Worm (Caenorhabditis elegans) whole organism, late embryonic: ENCODE results near the gene nck-1.

Experiments
- C08G9.2 ChIP-seq: sonication (generic microtip); optimal IDR thresholded peaks from 2 replicates; lab custom pipeline; 2016; ENCODE audit warnings: mild to moderate bottlenecking, missing genetic modification characterization, moderate library complexity, missing compliant biosample characterization
- C38D4.7 ChIP-seq: fragments of 200-800 bp; sonication (Bioruptor generic); optimal IDR thresholded peaks from 2 replicates; lab custom pipeline; 2018; ENCODE audit warnings: mild to moderate bottlenecking, missing genetic modification characterization, moderate library complexity, missing compliant biosample characterization
- K02D7.2 ChIP-seq: sonication (generic microtip); optimal IDR thresholded peaks from 2 replicates; lab custom pipeline; 2017; ENCODE audit warnings: mild to moderate bottlenecking, missing genetic modification characterization, missing compliant biosample characterization
- K09A11.1 ChIP-seq: sonication (generic microtip); optimal IDR thresholded peaks from 2 replicates; lab custom pipeline; 2017; ENCODE audit warnings: antibody characterized with exemption, mild to moderate bottlenecking, missing genetic modification characterization, missing compliant biosample characterization; ENCODE audit not compliant: insufficient read depth
- ahr-1 ChIP-seq: sonication (generic microtip); optimal IDR thresholded peaks from 2 replicates; lab custom pipeline; 2016; ENCODE audit warnings: missing genetic modification characterization, missing compliant biosample characterization
- ama-1 ChIP-seq: fragments of 150-350 bp; optimal IDR thresholded peaks from 2 replicates; lab custom pipeline; 2014
- ceh-18 ChIP-seq: sonication (generic microtip); optimal IDR thresholded peaks from 2 replicates; lab custom pipeline; 2016; ENCODE audit warnings: missing genetic modification characterization, missing compliant biosample characterization
- ceh-19 ChIP-seq: fragments of 200-800 bp; sonication (Bioruptor generic); optimal IDR thresholded peaks from 2 replicates; lab custom pipeline; 2018; ENCODE audit warnings: mild to moderate bottlenecking, missing genetic modification characterization, missing compliant biosample characterization
- ceh-22 ChIP-seq: sonication (generic microtip); optimal IDR thresholded peaks from 2 replicates; lab custom pipeline; 2017; ENCODE audit warnings: missing biosample characterization, missing genetic modification characterization
- ceh-24 ChIP-seq: sonication (generic microtip); optimal IDR thresholded peaks from 2 replicates; lab custom pipeline; 2016; ENCODE audit warnings: mild to moderate bottlenecking, missing genetic modification characterization, missing compliant biosample characterization
- ceh-31 ChIP-seq: sonication (generic microtip); optimal IDR thresholded peaks from 2 replicates; lab custom pipeline; 2016; ENCODE audit warnings: missing genetic modification characterization, missing compliant biosample characterization
- ceh-48 ChIP-seq: sonication (generic microtip); optimal IDR thresholded peaks from 2 replicates; lab custom pipeline; 2016; ENCODE audit warnings: missing genetic modification characterization, inconsistent platforms, missing compliant biosample characterization
- elt-2 ChIP-seq: sonication (generic microtip); optimal IDR thresholded peaks from 2 replicates; lab custom pipeline; 2016; ENCODE audit warnings: missing genetic modification reagents, missing genetic modification characterization, missing compliant biosample characterization
- ets-4 ChIP-seq: sonication (generic microtip); optimal IDR thresholded peaks from 2 replicates; lab custom pipeline; 2016; ENCODE audit warnings: missing genetic modification characterization, missing compliant biosample characterization
- fax-1 ChIP-seq: sonication (generic microtip); optimal IDR thresholded peaks from 2 replicates; lab custom pipeline; 2016; ENCODE audit warnings: missing genotype, missing genetic modification characterization, missing compliant biosample characterization
- gmeb-2 ChIP-seq: sonication (generic microtip); optimal IDR thresholded peaks from 2 replicates; lab custom pipeline; 2016; ENCODE audit warnings: missing genetic modification characterization, inconsistent platforms, missing compliant biosample characterization
- hlh-13 ChIP-seq: fragments of 200-800 bp; sonication (Bioruptor generic); optimal IDR thresholded peaks from 2 replicates; lab custom pipeline; 2018; ENCODE audit warnings: mild to moderate bottlenecking, missing genetic modification characterization, missing compliant biosample characterization
- hlh-30 ChIP-seq: sonication (generic microtip); optimal IDR thresholded peaks from 2 replicates; lab custom pipeline; 2017; ENCODE audit warnings: antibody characterized with exemption, missing genetic modification characterization, missing compliant biosample characterization; ENCODE audit not compliant: insufficient read depth
- hlh-6 ChIP-seq: sonication (generic microtip); optimal IDR thresholded peaks from 2 replicates; lab custom pipeline; 2016; ENCODE audit warnings: missing genotype, missing genetic modification characterization, missing compliant biosample characterization
- hlh-8 ChIP-seq: sonication (generic microtip); optimal IDR thresholded peaks from 2 replicates; lab custom pipeline; 2016; ENCODE audit warnings: missing genotype, missing genetic modification characterization, missing compliant biosample characterization
- lim-6 ChIP-seq: sonication (generic microtip); optimal IDR thresholded peaks from 2 replicates; lab custom pipeline; 2016; ENCODE audit warnings: missing genetic modification characterization, missing compliant biosample characterization
- mec-3 ChIP-seq: sonication (generic microtip); optimal IDR thresholded peaks from 2 replicates; lab custom pipeline; 2016; ENCODE audit warnings: borderline replicate concordance, missing genetic modification characterization, missing compliant biosample characterization
- nfya-1 ChIP-seq: sonication (generic microtip); optimal IDR thresholded peaks from 2 replicates; lab custom pipeline; 2017; ENCODE audit warnings: missing genetic modification characterization, mild to moderate bottlenecking, missing compliant biosample characterization, antibody characterized with exemption, moderate library complexity
- nhr-232 ChIP-seq: sonication (generic microtip); optimal IDR thresholded peaks from 2 replicates; lab custom pipeline; 2016; ENCODE audit warnings: missing genetic modification characterization, missing compliant biosample characterization
- pat-9 ChIP-seq: fragments of 200-800 bp; sonication (Bioruptor generic); optimal IDR thresholded peaks from 2 replicates; lab custom pipeline; 2018; ENCODE audit warnings: mild to moderate bottlenecking, missing genetic modification characterization, moderate library complexity, missing compliant biosample characterization
- rnt-1 ChIP-seq: sonication (generic microtip); optimal IDR thresholded peaks from 2 replicates; lab custom pipeline; 2016; ENCODE audit warnings: missing genetic modification characterization, missing compliant biosample characterization
- sox-2 ChIP-seq: fragments of 200-800 bp; sonication (Bioruptor generic); IDR thresholded peaks from 2 replicates; pipeline ENCODE4 v1.3.6; 2022; ENCODE audit warnings: missing genetic modification reagents, missing genetic modification characterization, missing compliant biosample characterization
- sox-4 ChIP-seq: sonication (generic microtip); optimal IDR thresholded peaks from 2 replicates; lab custom pipeline; 2017; ENCODE audit warnings: mild to moderate bottlenecking, missing genetic modification characterization, inconsistent platforms, missing compliant biosample characterization
- tbx-2 ChIP-seq: sonication (generic microtip); optimal IDR thresholded peaks from 2 replicates; lab custom pipeline; 2016; ENCODE audit warnings: missing genetic modification characterization, missing compliant biosample characterization
- tbx-7 ChIP-seq: sonication (generic microtip); optimal IDR thresholded peaks from 2 replicates; lab custom pipeline; 2016; ENCODE audit warnings: missing genotype, missing genetic modification characterization, missing compliant biosample characterization
- ttx-3 ChIP-seq: sonication (generic microtip); optimal IDR thresholded peaks from 2 replicates; lab custom pipeline; 2016; ENCODE audit warnings: missing genetic modification reagents, missing genetic modification characterization, missing compliant biosample characterization
- unc-55 ChIP-seq: sonication (generic microtip); optimal IDR thresholded peaks from 2 replicates; lab custom pipeline; 2017; ENCODE audit warnings: missing biosample characterization, missing genetic modification reagents, missing genetic modification characterization
- zip-5 ChIP-seq: sonication (generic microtip); optimal IDR thresholded peaks from 2 replicates; lab custom pipeline; 2016; ENCODE audit warnings: missing genetic modification characterization, missing compliant biosample characterization

The nck-1 gene

DNA sequence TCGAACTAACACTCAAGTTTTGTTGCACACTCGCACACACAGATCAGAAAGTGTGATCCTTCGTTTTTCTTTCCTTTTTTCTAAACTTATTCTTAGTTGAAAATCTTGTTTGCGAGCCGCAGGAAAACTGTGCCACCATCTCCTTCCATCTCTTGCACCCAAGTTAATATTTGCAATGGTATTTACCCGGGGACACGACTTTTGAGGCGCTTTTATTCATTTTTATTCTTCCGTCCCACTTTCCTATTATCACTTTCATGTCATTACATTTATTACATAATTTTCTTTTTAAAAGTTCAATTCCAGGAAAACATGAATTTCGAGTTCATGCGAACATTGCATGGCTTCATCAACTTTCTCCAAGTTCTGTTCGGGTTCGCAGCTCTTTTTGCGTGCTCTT is 38.2 kb downstream of the nck-1 start, which contains the start of gene F09F9.1:
TSS of gene F09F9.1 (plus strand) at position 301 of the 400 bp plus-strand sequence.
- TF ChIP-seq sox-4 (no peak), nhr-232 (tag; lab: Kevin White, UChicago) (no peak), ceh-24 (tag; lab: Kevin White, UChicago) (no peak), ama-1 (lab: Kevin White, UChicago) (no peak), K09A11.1 (tag; lab: Kevin White, UChicago) (no peak), lim-6 (no peak), ets-4 (no peak), tbx-7 (no peak), ceh-22 (tag; lab: Kevin White, UChicago) (no peak), sox-2 (no peak), rnt-1 (tag; lab: Kevin White, UChicago) (no peak), gmeb-2 (no peak), tbx-2 (no peak), ceh-48 (tag; lab: Kevin White, UChicago) (no peak), ceh-31 (no peak), hlh-30 (no peak)
- TF ChIP-seq, all 69 proteins: peak for 0

DNA sequence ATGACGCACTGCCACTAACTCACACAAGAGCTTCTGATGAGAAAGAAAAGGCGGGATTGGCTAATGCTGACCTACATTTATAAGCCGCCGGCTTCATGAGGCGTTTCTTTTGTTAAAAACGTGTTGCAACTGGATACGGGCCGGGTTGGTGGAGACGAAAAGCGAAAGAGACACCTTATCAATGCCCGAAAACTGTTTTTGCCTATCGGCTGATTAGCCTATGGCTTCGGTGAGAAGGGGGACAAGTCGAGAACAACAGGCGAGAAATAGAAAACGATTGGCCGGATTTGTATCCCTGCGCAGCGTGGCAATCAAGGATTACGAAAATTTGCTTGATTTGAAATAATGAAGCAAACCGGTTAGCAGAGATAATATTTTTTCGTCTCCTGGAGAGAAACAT is 41.8 kb downstream of the nck-1 start, which contains the start of gene F09F9.2:
TSS of gene F09F9.2 (minus strand) at position 25 of the 400 bp plus-strand sequence.
- no peak for TF ChIP-seq pat-9
- TF ChIP-seq ceh-22 (tag; lab: Kevin White, UChicago), result no peak
- no peak for TF ChIP-seq K02D7.2 (tag; lab: Kevin White, UChicago)

DNA sequence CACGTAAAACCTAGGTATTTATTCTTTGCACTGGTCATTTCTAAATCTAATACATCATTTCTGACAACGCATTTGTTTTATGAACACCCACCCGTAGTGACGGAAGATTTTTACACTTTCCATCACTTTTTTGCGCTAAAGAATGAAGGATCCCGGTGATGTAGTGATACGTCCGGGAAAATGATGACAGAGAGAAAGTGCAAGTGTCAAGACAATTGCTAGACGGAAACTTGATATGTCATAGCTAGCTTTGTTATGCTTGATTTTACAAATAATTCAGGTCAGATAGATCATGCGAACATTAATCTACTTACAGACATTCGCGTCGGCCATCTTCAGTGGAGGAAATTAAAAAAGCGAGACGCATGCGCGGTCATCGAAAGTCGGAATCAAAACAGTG is 43.3 kb downstream of the nck-1 start:
- TF ChIP-seq hlh-6 (tag; lab: Kevin White, UChicago) (no peak), unc-55 (GFP tag; lab: Kevin White, UChicago) (peak; percentile 59), sox-2 (no peak), pat-9 (no peak)
- TF ChIP-seq, all 69 proteins: peak for 1

DNA sequence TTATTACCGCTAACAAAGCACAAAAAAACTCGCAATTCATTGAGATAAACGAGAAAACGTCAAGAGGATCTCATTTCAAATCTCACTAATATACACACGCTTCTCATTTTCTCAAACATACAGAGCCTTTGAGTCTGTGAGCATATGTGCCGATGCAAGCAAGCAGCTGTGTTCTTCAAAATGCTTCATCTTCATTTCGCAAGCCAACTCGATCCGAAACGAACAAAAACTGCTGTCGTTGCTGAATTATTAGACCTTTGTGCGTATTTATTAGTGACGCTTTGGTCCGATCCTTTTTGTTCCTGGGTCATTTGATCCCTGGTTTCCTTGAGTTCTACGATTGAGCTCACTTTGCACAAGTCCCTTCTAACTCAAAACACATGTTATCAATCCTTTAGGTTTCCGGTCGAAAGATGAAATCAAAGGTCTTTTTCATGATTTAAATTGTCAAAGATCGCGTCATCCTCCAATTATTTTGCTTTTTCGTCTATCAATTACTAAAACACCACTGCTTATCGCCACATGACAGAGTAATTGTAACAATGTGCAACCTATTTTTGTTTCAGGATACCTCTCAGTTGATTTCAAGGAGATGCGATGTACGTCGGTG is 46.2 kb downstream of the nck-1 start, which contains the start of gene R02E4.2:
TSS of gene R02E4.2 (plus strand) at position 560 of the 610 bp plus-strand sequence.
- no peak for TF ChIP-seq ceh-18 (tag; lab: Kevin White, UChicago)
- TF ChIP-seq hlh-8, result peak; percentile 11

DNA sequence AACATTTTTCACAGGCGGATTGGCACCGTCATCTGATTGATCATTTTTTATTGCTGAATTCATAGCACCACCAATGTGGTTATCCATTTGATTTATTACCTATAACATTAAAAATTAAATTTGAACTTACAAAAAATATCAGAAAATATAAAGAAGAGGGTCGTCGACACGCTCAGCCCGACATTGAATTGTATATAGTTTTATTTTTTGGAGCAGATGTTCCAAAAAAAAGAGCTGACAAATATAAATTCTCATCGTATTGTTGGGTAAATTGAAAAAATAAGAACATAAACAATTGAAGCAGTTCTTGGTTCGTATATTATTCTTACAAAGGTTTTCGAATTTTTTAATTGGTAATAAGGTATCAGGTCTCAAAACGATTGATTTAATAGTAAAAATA is 48.8 kb downstream of the nck-1 start, which contains the start of gene R02E4.1:
TSS of gene R02E4.1 (minus strand) at position 101 of the 400 bp plus-strand sequence.
- TF ChIP-seq ttx-3 (tag; lab: Kevin White, UChicago) (no peak), elt-2 (tag; lab: Kevin White, UChicago) (no peak)

DNA sequence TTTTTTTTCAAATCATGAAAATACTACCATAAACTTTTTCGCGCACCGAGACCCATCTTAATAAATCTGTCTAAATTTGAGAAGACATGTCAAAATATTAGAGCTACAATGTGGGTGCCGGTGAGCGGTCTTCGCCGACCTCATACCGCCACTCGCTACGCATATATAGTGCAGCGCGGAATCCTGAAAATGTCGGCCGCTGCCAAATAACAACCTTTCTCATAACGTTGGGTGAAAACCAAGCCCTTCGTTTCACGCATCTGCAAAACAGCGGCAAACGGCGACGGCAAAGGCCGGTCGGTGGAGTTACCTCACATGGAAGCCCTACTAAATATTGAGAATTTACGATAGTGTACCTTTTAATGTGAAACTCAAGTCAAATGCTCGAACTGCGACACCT is 50.2 kb downstream of the nck-1 start:
- TF ChIP-seq fax-1 (tag; lab: Kevin White, UChicago) (no peak), C38D4.7 (no peak), hlh-13 (no peak), K02D7.2 (tag; lab: Kevin White, UChicago) (no peak), K09A11.1 (tag; lab: Kevin White, UChicago) (no peak), zip-5 (no peak), C08G9.2 (tag; lab: Kevin White, UChicago) (no peak), ceh-19 (GFP tag; lab: Kevin White, UChicago) (no peak), nfya-1 (tag; lab: Kevin White, UChicago) (no peak), ahr-1 (tag; lab: Kevin White, UChicago) (no peak), mec-3 (tag; lab: Kevin White, UChicago) (no peak), nhr-232 (tag; lab: Kevin White, UChicago) (no peak)
